Worm (Caenorhabditis elegans) whole organism, young adult: ENCODE measurements around the gene acdh-2.

Experiments
- B0019.2 ChIP-seq: fragments of 200-800 bp; sonication (Bioruptor generic); conservative IDR thresholded peaks from 2 replicates; pipeline ENCODE4 v1.3.6; 2022; ENCODE audit warnings: missing genetic modification reagents, missing genetic modification characterization, missing compliant biosample characterization
- B0035.1 ChIP-seq: sonication (generic microtip); optimal IDR thresholded peaks from 2 replicates; lab custom pipeline; 2016; ENCODE audit warnings: missing genetic modification characterization, mild to moderate bottlenecking, missing compliant biosample characterization, missing genotype, missing genetic modification reagents
- C06A6.2 ChIP-seq: fragments of 200-800 bp; sonication (Bioruptor generic); conservative IDR thresholded peaks from 2 replicates; pipeline ENCODE4 v1.3.6; 2022; ENCODE audit warnings: missing genetic modification characterization, missing compliant biosample characterization
- D2030.7 ChIP-seq: fragments of 200-800 bp; sonication (Bioruptor generic); IDR thresholded peaks from 2 replicates; pipeline ENCODE4 v1.3.6; 2022; ENCODE audit warnings: missing genetic modification reagents, missing genetic modification characterization, missing compliant biosample characterization
- F23B12.7 ChIP-seq: sonication (generic microtip); optimal IDR thresholded peaks from 2 replicates; lab custom pipeline; 2017; ENCODE audit warnings: missing genetic modification characterization, mild to moderate bottlenecking, missing compliant biosample characterization, antibody characterized with exemption, moderate library complexity; ENCODE audit not compliant: insufficient read depth
- F37B4.10 ChIP-seq: fragments of 200-800 bp; sonication (Bioruptor generic); IDR thresholded peaks from 2 replicates; pipeline ENCODE4 v1.3.6; 2022; ENCODE audit warnings: missing genetic modification characterization, missing compliant biosample characterization
- F49E8.2 ChIP-seq: sonication (generic microtip); optimal IDR thresholded peaks from 3 replicates; lab custom pipeline; 2017; ENCODE audit warnings: missing genetic modification characterization, mild to moderate bottlenecking, missing compliant biosample characterization, antibody characterized with exemption, moderate library complexity; ENCODE audit not compliant: insufficient read depth
- F57C9.4 ChIP-seq: sonication (generic microtip); optimal IDR thresholded peaks from 2 replicates; lab custom pipeline; 2017; ENCODE audit warnings: mild to moderate bottlenecking, missing genetic modification characterization, missing compliant biosample characterization
- K11D2.4 ChIP-seq: fragments of 200-800 bp; sonication (Bioruptor generic); IDR thresholded peaks from 2 replicates; pipeline ENCODE4 v1.3.6; 2022; ENCODE audit warnings: missing genetic modification reagents, missing genetic modification characterization, missing compliant biosample characterization
- K12H6.12 ChIP-seq: fragments of 200-800 bp; sonication (Bioruptor generic); optimal IDR thresholded peaks from 2 replicates; lab custom pipeline; 2018; ENCODE audit warnings: mild to moderate bottlenecking, missing genetic modification characterization, missing compliant biosample characterization
- Y53F4B.3 ChIP-seq: fragments of 200-800 bp; sonication (Bioruptor generic); IDR thresholded peaks from 2 replicates; pipeline ENCODE4 v1.3.6; 2022; ENCODE audit warnings: missing genetic modification reagents, missing genetic modification characterization, missing compliant biosample characterization
- Y95B8A.8 ChIP-seq: fragments of 200-800 bp; sonication (Bioruptor generic); IDR thresholded peaks from 2 replicates; pipeline ENCODE4 v1.3.6; 2022; ENCODE audit warnings: missing genetic modification reagents, missing genetic modification characterization, missing compliant biosample characterization
- ama-1 ChIP-seq, 3 experiments: fragments of 150-350 bp in 1 of 3; sonication (generic microtip) in 2 of 3; optimal IDR thresholded peaks; 2 replicates each; lab custom pipeline; 2014 to 2018; ENCODE audit warnings: missing biosample characterization in 2 of 3, missing genetic modification characterization in 2 of 3, missing genetic modification reagents in 2 of 3
- attf-3 ChIP-seq: fragments of 200-800 bp; sonication (Bioruptor generic); conservative IDR thresholded peaks from 2 replicates; pipeline ENCODE4 v1.3.6; 2022; ENCODE audit warnings: missing genetic modification reagents, missing genetic modification characterization, missing compliant biosample characterization
- attf-6 ChIP-seq: fragments of 200-800 bp; sonication (Bioruptor generic); IDR thresholded peaks from 2 replicates; pipeline ENCODE4 v1.3.6; 2022; ENCODE audit warnings: missing genetic modification reagents, missing genetic modification characterization, missing compliant biosample characterization
- bed-1 ChIP-seq: fragments of 200-800 bp; sonication (Bioruptor generic); IDR thresholded peaks from 2 replicates; pipeline ENCODE4 v1.3.6; 2022; ENCODE audit warnings: missing genetic modification reagents, missing genetic modification characterization, missing compliant biosample characterization
- ccch-3 ChIP-seq: fragments of 200-800 bp; sonication (Bioruptor generic); optimal IDR thresholded peaks from 2 replicates; lab custom pipeline; 2018; ENCODE audit warnings: mild to moderate bottlenecking, missing genetic modification characterization, missing compliant biosample characterization
- cebp-1 ChIP-seq, 2 experiments: fragments of 200-800 bp in 1 of 2; sonication (Bioruptor generic) in 1 of 2; sonication (generic microtip) in 1 of 2; IDR thresholded peaks in 1 of 2; optimal IDR thresholded peaks in 1 of 2; 2 replicates each; pipeline versions ENCODE4 v1.3.6 to Lab custom; 2017 to 2022; ENCODE audit warnings: missing compliant biosample characterization in 2 of 2, missing genetic modification characterization in 2 of 2, mild to moderate bottlenecking in 1 of 2, missing genetic modification reagents in 1 of 2, moderate library complexity in 1 of 2
- ceh-100 ChIP-seq: fragments of 200-800 bp; sonication (Bioruptor generic); IDR thresholded peaks from 2 replicates; pipeline ENCODE4 v1.3.6; 2022; ENCODE audit warnings: missing genetic modification reagents, missing genetic modification characterization, missing compliant biosample characterization
- ceh-40 ChIP-seq: fragments of 200-800 bp; sonication (Bioruptor generic); IDR thresholded peaks from 2 replicates; pipeline ENCODE4 v1.3.6; 2022; ENCODE audit warnings: missing genetic modification characterization, missing compliant biosample characterization
- ceh-58 ChIP-seq: fragments of 200-800 bp; sonication (Bioruptor generic); IDR thresholded peaks from 2 replicates; pipeline ENCODE4 v1.3.6; 2022; ENCODE audit warnings: missing genetic modification characterization, missing compliant biosample characterization
- efl-1 ChIP-seq: fragments of 150-350 bp; optimal IDR thresholded peaks from 2 replicates; lab custom pipeline; 2014; ENCODE audit warnings: missing biosample characterization, missing genetic modification reagents, missing genetic modification characterization
- egl-18 ChIP-seq: fragments of 200-800 bp; sonication (Bioruptor generic); IDR thresholded peaks from 2 replicates; pipeline ENCODE4 v1.3.6; 2022; ENCODE audit warnings: missing genetic modification reagents, missing genetic modification characterization, missing compliant biosample characterization
- egl-44 ChIP-seq: fragments of 200-800 bp; sonication (Bioruptor generic); IDR thresholded peaks from 2 replicates; pipeline ENCODE4 v1.3.6; 2022; ENCODE audit warnings: missing genetic modification reagents, missing genetic modification characterization, missing compliant biosample characterization
- ets-4 ChIP-seq: fragments of 200-800 bp; sonication (Bioruptor generic); optimal IDR thresholded peaks from 2 replicates; lab custom pipeline; 2018; ENCODE audit warnings: mild to moderate bottlenecking, missing genetic modification characterization, missing compliant biosample characterization
- fkh-3 ChIP-seq: sonication (generic microtip); optimal IDR thresholded peaks from 2 replicates; lab custom pipeline; 2016; ENCODE audit warnings: mild to moderate bottlenecking, missing genetic modification characterization, missing compliant biosample characterization
- hlh-12 ChIP-seq: sonication (generic microtip); optimal IDR thresholded peaks from 2 replicates; lab custom pipeline; 2016; ENCODE audit warnings: missing genetic modification characterization, missing compliant biosample characterization
- hmg-1.2 ChIP-seq: fragments of 200-800 bp; sonication (Bioruptor generic); IDR thresholded peaks from 2 replicates; pipeline ENCODE4 v1.3.6; 2022; ENCODE audit warnings: missing genetic modification reagents, missing genetic modification characterization, missing compliant biosample characterization
- hmg-20 ChIP-seq: fragments of 200-800 bp; sonication (Bioruptor generic); IDR thresholded peaks from 2 replicates; pipeline ENCODE4 v1.3.6; 2022; ENCODE audit warnings: missing genetic modification reagents, missing genetic modification characterization, missing compliant biosample characterization
- lin-26 ChIP-seq: fragments of 200-800 bp; sonication (Bioruptor generic); IDR thresholded peaks from 2 replicates; pipeline ENCODE4 v1.3.6; 2022; ENCODE audit warnings: missing genetic modification reagents, missing genetic modification characterization, missing compliant biosample characterization
- lin-40 ChIP-seq: sonication (generic microtip); optimal IDR thresholded peaks from 2 replicates; lab custom pipeline; 2016; ENCODE audit warnings: missing genetic modification characterization, mild to moderate bottlenecking, missing compliant biosample characterization, missing genotype, missing genetic modification reagents
- lin-54 ChIP-seq: fragments of 200-800 bp; sonication (Bioruptor generic); optimal IDR thresholded peaks from 2 replicates; lab custom pipeline; 2018; ENCODE audit warnings: mild to moderate bottlenecking, missing genetic modification characterization, missing compliant biosample characterization
- madf-10 ChIP-seq: sonication (generic microtip); optimal IDR thresholded peaks from 2 replicates; lab custom pipeline; 2016; ENCODE audit warnings: mild to moderate bottlenecking, missing genetic modification characterization, missing compliant biosample characterization
- mes-4 ChIP-seq: sonication (generic microtip); optimal IDR thresholded peaks from 2 replicates; lab custom pipeline; 2016; ENCODE audit warnings: missing genotype, missing genetic modification characterization, missing compliant biosample characterization
- nfyb-1 ChIP-seq: fragments of 200-800 bp; sonication (Bioruptor generic); IDR thresholded peaks from 2 replicates; pipeline ENCODE4 v1.3.6; 2022; ENCODE audit warnings: missing genetic modification reagents, missing genetic modification characterization, missing compliant biosample characterization
- nhr-120 ChIP-seq: fragments of 200-800 bp; sonication (Bioruptor generic); IDR thresholded peaks from 2 replicates; pipeline ENCODE4 v1.3.6; 2022; ENCODE audit warnings: missing genetic modification characterization, missing compliant biosample characterization
- nhr-179 ChIP-seq: sonication (generic microtip); optimal IDR thresholded peaks from 2 replicates; lab custom pipeline; 2016; ENCODE audit warnings: mild to moderate bottlenecking, missing genetic modification characterization, missing compliant biosample characterization
- nhr-27 ChIP-seq: fragments of 200-800 bp; sonication (Bioruptor generic); optimal IDR thresholded peaks from 2 replicates; lab custom pipeline; 2018; ENCODE audit warnings: mild to moderate bottlenecking, missing genetic modification characterization, moderate library complexity, missing compliant biosample characterization
- nhr-90 ChIP-seq: sonication (generic microtip); optimal IDR thresholded peaks from 2 replicates; lab custom pipeline; 2016; ENCODE audit warnings: missing genotype, mild to moderate bottlenecking, missing genetic modification characterization, missing compliant biosample characterization
- pbrm-1 ChIP-seq: fragments of 200-800 bp; sonication (Bioruptor generic); IDR thresholded peaks from 2 replicates; pipeline ENCODE4 v1.3.6; 2022; ENCODE audit warnings: missing genetic modification reagents, missing genetic modification characterization, missing compliant biosample characterization
- pha-4 ChIP-seq: fragments of 150-350 bp; sonication (generic microtip); optimal IDR thresholded peaks from 2 replicates; lab custom pipeline; 2014; ENCODE audit warnings: missing biosample characterization, missing genetic modification reagents, missing genetic modification characterization
- repo-1 ChIP-seq: sonication (generic microtip); optimal IDR thresholded peaks from 2 replicates; lab custom pipeline; 2017; ENCODE audit warnings: mild to moderate bottlenecking, missing genetic modification characterization, missing compliant biosample characterization
- sdz-38 ChIP-seq: sonication (generic microtip); optimal IDR thresholded peaks from 2 replicates; lab custom pipeline; 2016; ENCODE audit warnings: missing genotype, missing genetic modification characterization, missing compliant biosample characterization
- snpc-3.4 ChIP-seq: sonication (generic microtip); optimal IDR thresholded peaks from 2 replicates; lab custom pipeline; 2017; ENCODE audit warnings: missing genetic modification characterization, mild to moderate bottlenecking, missing compliant biosample characterization, antibody characterized with exemption, moderate library complexity, missing genotype, missing genetic modification reagents
- somi-1 ChIP-seq: fragments of 200-800 bp; sonication (Bioruptor generic); optimal IDR thresholded peaks from 2 replicates; lab custom pipeline; 2018; ENCODE audit warnings: mild to moderate bottlenecking, missing genetic modification characterization, missing compliant biosample characterization
- sptf-2 ChIP-seq: fragments of 200-800 bp; sonication (Bioruptor generic); optimal IDR thresholded peaks from 2 replicates; lab custom pipeline; 2018; ENCODE audit warnings: mild to moderate bottlenecking, missing genetic modification characterization, missing compliant biosample characterization
- xnd-1 ChIP-seq: sonication (generic microtip); optimal IDR thresholded peaks from 2 replicates; lab custom pipeline; 2016; ENCODE audit warnings: missing genotype, missing genetic modification reagents, missing genetic modification characterization, missing compliant biosample characterization
- zfh-2 ChIP-seq: fragments of 200-800 bp; sonication (Bioruptor generic); conservative IDR thresholded peaks from 2 replicates; pipeline ENCODE4 v1.3.6; 2022; ENCODE audit warnings: missing genetic modification reagents, missing genetic modification characterization, missing compliant biosample characterization

The acdh-2 gene

ce11 chrII:5577060-5577459 is 29.8 kb upstream of the acdh-2 start (continued):
- no peak for TF ChIP-seq pha-4 (tag; lab: Kevin White, UChicago)
- no peak for TF ChIP-seq F37B4.10 (GFP tag; lab: Robert Waterston, UW)
- no peak for TF ChIP-seq ceh-58 (GFP tag; lab: Robert Waterston, UW)
- peak; percentile 48 for TF ChIP-seq lin-40 (tag; lab: Kevin White, UChicago)
- TF ChIP-seq ama-1 (optimal IDR thresholded peaks at IDR 0.05; lab: Kevin White, UChicago): no peak
- peak; percentile 9 to 73 for TF ChIP-seq ama-1 (GFP tag; optimal IDR thresholded peaks at IDR 0.05; lab: Kevin White, UChicago)
- no peak for TF ChIP-seq C06A6.2 (GFP tag; lab: Robert Waterston, UW)
- no peak for TF ChIP-seq egl-44 (GFP tag; lab: Robert Waterston, UW)
- no peak for TF ChIP-seq Y95B8A.8
- peak; percentile 53; the same call in 1 of the 2 replicates for TF ChIP-seq ceh-100 (GFP tag; lab: Robert Waterston, UW)
- TF ChIP-seq attf-6 (GFP tag; lab: Robert Waterston, UW): peak; percentile 70
- peak; percentile 71 for TF ChIP-seq hmg-1.2 (GFP tag; lab: Robert Waterston, UW)
- TF ChIP-seq lin-54 (GFP tag; lab: Kevin White, UChicago): peak; percentile 58
- TF ChIP-seq attf-3: 0 out of 2 replicates have a peak, but pooled peaks have one; percentile 13
- peak; percentile 56 for TF ChIP-seq mes-4 (tag; lab: Kevin White, UChicago)
- no peak for TF ChIP-seq sdz-38
- TF ChIP-seq F57C9.4 (tag; lab: Kevin White, UChicago): no peak
- TF ChIP-seq lin-26 (GFP tag; lab: Robert Waterston, UW): peak; percentile 86
- TF ChIP-seq snpc-3.4 (tag; lab: Kevin White, UChicago): peak; percentile 22
- TF ChIP-seq D2030.7 (GFP tag; lab: Robert Waterston, UW): 0 out of 2 replicates have a peak, but pooled peaks have one; percentile 26
- no peak for TF ChIP-seq sptf-2 (GFP tag; lab: Kevin White, UChicago)
- TF ChIP-seq ceh-40: peak; percentile 59; the same call in 1 of the 2 replicates
- no peak for TF ChIP-seq K12H6.12
- TF ChIP-seq hlh-12 (tag; lab: Kevin White, UChicago): no peak
- TF ChIP-seq somi-1 (GFP tag; lab: Kevin White, UChicago): no peak
- TF ChIP-seq nhr-90: peak; percentile 66
- peak; percentile 15 for TF ChIP-seq B0035.1 (tag; lab: Kevin White, UChicago)
- no peak for TF ChIP-seq zfh-2
- peak; percentile 15 for TF ChIP-seq repo-1
- no peak for TF ChIP-seq ets-4 (GFP tag; lab: Kevin White, UChicago)
- no peak for TF ChIP-seq K11D2.4 (GFP tag; lab: Robert Waterston, UW)
- peak; percentile 1 for TF ChIP-seq madf-10 (tag; lab: Kevin White, UChicago)
- TF ChIP-seq egl-18: no peak
- TF ChIP-seq nhr-179 (tag; lab: Kevin White, UChicago): no peak
- TF ChIP-seq nfyb-1 (GFP tag; lab: Robert Waterston, UW): peak; percentile 72; the same call in 1 of the 2 replicates
- TF ChIP-seq bed-1 (GFP tag; lab: Robert Waterston, UW): no peak
- TF ChIP-seq nhr-27 (tag; lab: Kevin White, UChicago): no peak
- TF ChIP-seq fkh-3 (tag; lab: Kevin White, UChicago): no peak
- TF ChIP-seq Y53F4B.3: 0 out of 2 replicates have a peak, but pooled peaks have one; percentile 30
- no peak for TF ChIP-seq xnd-1 (tag; lab: Kevin White, UChicago)
- TF ChIP-seq hmg-20 (GFP tag; lab: Robert Waterston, UW): no peak
- TF ChIP-seq F23B12.7 (tag; lab: Kevin White, UChicago): peak; percentile 81
- no peak for TF ChIP-seq efl-1 (GFP tag; lab: Kevin White, UChicago)
- no peak for TF ChIP-seq nhr-120
- no peak for TF ChIP-seq F49E8.2
- TF ChIP-seq ccch-3: no peak
- no peak for TF ChIP-seq B0019.2 (GFP tag; lab: Robert Waterston, UW)
- TF ChIP-seq pbrm-1 (GFP tag; lab: Robert Waterston, UW): no peak
- TF ChIP-seq cebp-1 (GFP tag; IDR thresholded peaks at IDR 0.05; lab: Robert Waterston, UW): no peak
- no peak for TF ChIP-seq cebp-1 (tag; optimal IDR thresholded peaks at IDR 0.05; lab: Kevin White, UChicago)
